Fruit fly (Drosophila melanogaster) whole organism, embryonic: Measurements from ENCODE around the gene galectin.

Source experiments
- C15 ChIP-seq: fragments of 200-800 bp; sonication (Bioruptor generic); IDR thresholded peaks from 3 replicates; pipeline ENCODE4 v1.3.6; 2022; ENCODE audit warnings: missing biosample characterization, missing genetic modification characterization
- CG10366 ChIP-seq: fragments of 200-800 bp; sonication (Bioruptor generic); IDR thresholded peaks from 2 replicates; pipeline ENCODE4 v1.3.6; 2022; ENCODE audit warnings: missing biosample characterization, missing genetic modification characterization
- CG13296 ChIP-seq: fragments of 200-800 bp; sonication (Bioruptor generic); optimal IDR thresholded peaks from 3 replicates; lab custom pipeline; 2018; ENCODE audit warnings: missing biosample characterization, mild to moderate bottlenecking, missing genetic modification characterization
- CG2889 ChIP-seq: fragments of 200-800 bp; sonication (Bioruptor generic); IDR thresholded peaks from 3 replicates; pipeline ENCODE4 v1.3.6; 2022; ENCODE audit warnings: missing biosample characterization, missing genetic modification characterization
- mirr ChIP-seq: fragments of 200-800 bp; sonication (Bioruptor generic); optimal IDR thresholded peaks from 3 replicates; lab custom pipeline; 2018; ENCODE audit warnings: missing biosample characterization, mild to moderate bottlenecking, missing genetic modification characterization
- otp ChIP-seq: fragments of 200-800 bp; sonication (Bioruptor generic); IDR thresholded peaks from 3 replicates; pipeline ENCODE4, ENCODE4 v1.3.6; 2022; ENCODE audit warnings: missing biosample characterization, missing genetic modification characterization
- pan ChIP-seq, 4 experiments: fragments of >200 bp in 3 of 4; fragments of 200-800 bp in 1 of 4; sonication (Bioruptor generic) in 1 of 4; optimal IDR thresholded peaks in 3 of 4; IDR thresholded peaks in 1 of 4; 2 replicates each; pipeline versions ENCODE4 v1.3.6 to Lab custom; 2017 to 2022; ENCODE audit warnings: missing biosample characterization in 2 of 4, missing genetic modification characterization in 2 of 4, mixed read lengths in 1 of 4
- pum ChIP-seq: fragments of 200-800 bp; sonication (Bioruptor generic); optimal IDR thresholded peaks from 2 replicates; lab custom pipeline; 2016; ENCODE audit warnings: missing biosample characterization, missing genetic modification characterization

DNA sequence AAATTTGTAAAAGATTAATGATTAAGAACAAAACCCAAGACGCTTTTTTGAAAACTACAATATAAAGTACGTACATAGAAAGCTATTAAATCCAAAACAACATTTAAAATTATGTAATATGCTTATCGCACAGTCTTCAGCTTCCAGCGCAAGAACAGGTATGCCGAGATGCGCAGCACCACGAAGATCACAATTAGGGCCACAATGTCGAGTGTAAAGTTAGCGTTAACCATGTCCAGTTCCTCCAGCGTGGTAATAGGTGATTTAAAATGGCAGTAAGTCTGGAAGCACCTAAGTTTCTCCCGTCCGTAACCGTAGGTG lies 51.4 kb downstream of the galectin start:
- TF ChIP-seq CG10366 (GFP tag; lab: Robert Waterston, UW), result no peak
- no peak for TF ChIP-seq mirr (GFP tag; lab: Kevin White, UChicago)
- no peak for TF ChIP-seq pum (GFP tag; lab: Kevin White, UChicago)
- TF ChIP-seq otp, result no peak
- no peak for TF ChIP-seq CG2889 (GFP tag; lab: Robert Waterston, UW)
- TF ChIP-seq CG13296 (GFP tag; lab: Kevin White, UChicago), result no peak
- TF ChIP-seq pan (optimal IDR thresholded peaks at IDR 0.05; lab: Kevin White, UChicago), result no peak
- TF ChIP-seq pan (GFP tag; optimal IDR thresholded peaks at IDR 0.05 in 1 of 2, IDR thresholded peaks at IDR 0.05 in 1 of 2), result no peak
- no peak for TF ChIP-seq C15 (GFP tag; lab: Robert Waterston, UW)
